Worm (Caenorhabditis elegans) whole organism, L4/young adult: ENCODE results near the gene twk-5.

Source experiments
- W03F9.2 ChIP-seq: fragments of 150-350 bp; optimal IDR thresholded peaks from 2 replicates; lab custom pipeline; 2014; ENCODE audit warnings: missing biosample characterization, missing genetic modification characterization
- dao-5 ChIP-seq: sonication (generic microtip); optimal IDR thresholded peaks from 2 replicates; lab custom pipeline; 2016; ENCODE audit warnings: missing genotype, missing genetic modification characterization, moderate library complexity, missing compliant biosample characterization
- him-1 ChIP-seq: sonication (generic microtip); optimal IDR thresholded peaks from 2 replicates; lab custom pipeline; 2016; ENCODE audit warnings: missing genotype, missing genetic modification reagents, missing genetic modification characterization, missing compliant biosample characterization

DNA sequence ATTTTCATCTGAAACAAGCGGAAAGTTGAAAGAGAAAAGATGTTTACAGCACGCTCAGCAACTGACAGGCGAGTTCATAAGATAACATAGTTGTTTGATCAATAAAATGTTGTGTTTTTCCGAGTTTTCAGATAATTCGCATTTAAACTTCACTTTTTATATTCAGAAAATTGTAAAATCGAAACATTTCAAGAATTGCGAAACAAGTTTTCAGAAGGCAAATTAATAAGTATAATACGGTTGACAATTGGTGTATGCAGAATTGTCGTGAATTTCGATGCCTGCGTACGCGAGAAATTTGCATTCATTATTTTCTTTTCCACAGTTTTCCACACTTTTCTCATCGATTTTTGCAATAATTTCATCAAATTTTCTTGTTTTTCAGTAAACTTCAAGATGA, 10.2 kb upstream of the twk-5 start, which contains the start of the genes ooc-3 and B0334.4:
- no peak for TF ChIP-seq dao-5
- no peak for TF ChIP-seq him-1 (tag; lab: Kevin White, UChicago)
- no peak for TF ChIP-seq W03F9.2 (tag; lab: Kevin White, UChicago)
